Worm (Caenorhabditis elegans) whole organism, L2 larva: ENCODE results near the gene sri-61.

Source experiments
- F13H6.1 ChIP-seq: sonication (generic microtip); optimal IDR thresholded peaks from 2 replicates; lab custom pipeline; 2016; ENCODE audit warnings: missing genetic modification characterization, missing compliant biosample characterization
- R02D3.7 ChIP-seq: fragments of 150-350 bp; optimal IDR thresholded peaks from 2 replicates; lab custom pipeline; 2014; ENCODE audit warnings: missing biosample characterization, missing genetic modification characterization
- Y55F3AM.14 ChIP-seq: fragments of 200-800 bp; sonication (Bioruptor generic); optimal IDR thresholded peaks from 2 replicates; lab custom pipeline; 2018; ENCODE audit warnings: mild to moderate bottlenecking, missing genetic modification characterization, missing compliant biosample characterization
- alr-1 ChIP-seq: fragments of 150-350 bp; optimal IDR thresholded peaks from 2 replicates; lab custom pipeline; 2014; ENCODE audit warnings: missing biosample characterization, missing genetic modification characterization
- aly-2 ChIP-seq: fragments of 150-350 bp; optimal IDR thresholded peaks from 2 replicates; lab custom pipeline; 2014; ENCODE audit warnings: missing biosample characterization, missing genetic modification characterization
- ama-1 ChIP-seq: fragments of 150-350 bp; optimal IDR thresholded peaks from 2 replicates; lab custom pipeline; 2018; ENCODE audit warnings: inconsistent platforms
- blmp-1 ChIP-seq: sonication (generic microtip); optimal IDR thresholded peaks from 2 replicates; lab custom pipeline; 2017; ENCODE audit warnings: missing genetic modification characterization, mild to moderate bottlenecking, missing compliant biosample characterization, antibody characterized with exemption, moderate library complexity; ENCODE audit not compliant: insufficient read depth
- ceh-16 ChIP-seq: fragments of 150-350 bp; optimal IDR thresholded peaks from 2 replicates; lab custom pipeline; 2014; ENCODE audit warnings: missing biosample characterization, missing genetic modification characterization
- crh-2 ChIP-seq: sonication (generic microtip); optimal IDR thresholded peaks from 2 replicates; lab custom pipeline; 2017; ENCODE audit warnings: missing biosample characterization, missing genetic modification characterization
- dmd-4 ChIP-seq: sonication (generic microtip); optimal IDR thresholded peaks from 2 replicates; lab custom pipeline; 2017; ENCODE audit warnings: missing biosample characterization, missing genetic modification characterization
- egl-27 ChIP-seq: sonication (generic microtip); optimal IDR thresholded peaks from 3 replicates; lab custom pipeline; 2017; ENCODE audit warnings: missing biosample characterization, missing genetic modification reagents, missing genetic modification characterization
- elt-3 ChIP-seq: sonication (generic microtip); optimal IDR thresholded peaks from 2 replicates; lab custom pipeline; 2017; ENCODE audit warnings: missing biosample characterization, missing genetic modification characterization
- fos-1 ChIP-seq: fragments of 150-350 bp; optimal IDR thresholded peaks from 2 replicates; lab custom pipeline; 2014; ENCODE audit warnings: missing biosample characterization, missing genetic modification characterization
- lin-11 ChIP-seq: fragments of 150-350 bp; sonication (generic microtip); optimal IDR thresholded peaks from 2 replicates; lab custom pipeline; 2014; ENCODE audit warnings: missing biosample characterization, missing genetic modification characterization, inconsistent platforms, mixed read lengths
- lin-13 ChIP-seq: fragments of 150-350 bp; optimal IDR thresholded peaks from 2 replicates; lab custom pipeline; 2014; ENCODE audit warnings: missing biosample characterization, missing genetic modification reagents, missing genetic modification characterization
- mab-5 ChIP-seq: fragments of 150-350 bp; optimal IDR thresholded peaks from 2 replicates; lab custom pipeline; 2014; ENCODE audit warnings: missing biosample characterization, missing genetic modification characterization
- mbf-1 ChIP-seq: sonication (generic microtip); optimal IDR thresholded peaks from 2 replicates; lab custom pipeline; 2017; ENCODE audit warnings: missing biosample characterization, missing genetic modification characterization
- nhr-10 ChIP-seq: sonication (generic microtip); optimal IDR thresholded peaks from 2 replicates; lab custom pipeline; 2017; ENCODE audit warnings: missing biosample characterization, missing genetic modification characterization
- nhr-129 ChIP-seq: fragments of 150-350 bp; optimal IDR thresholded peaks from 2 replicates; lab custom pipeline; 2014; ENCODE audit warnings: missing biosample characterization, missing genetic modification characterization
- nhr-21 ChIP-seq: fragments of 150-350 bp; optimal IDR thresholded peaks from 2 replicates; lab custom pipeline; 2014; ENCODE audit warnings: missing biosample characterization, missing genetic modification characterization
- nhr-23 ChIP-seq: fragments of 150-350 bp; optimal IDR thresholded peaks from 2 replicates; lab custom pipeline; 2014; ENCODE audit warnings: missing biosample characterization, missing genetic modification reagents, missing genetic modification characterization
- nhr-6 ChIP-seq: fragments of 150-350 bp; optimal IDR thresholded peaks from 2 replicates; lab custom pipeline; 2014; ENCODE audit warnings: missing biosample characterization, missing genetic modification characterization
- peb-1 ChIP-seq: fragments of 150-350 bp; optimal IDR thresholded peaks from 2 replicates; lab custom pipeline; 2014; ENCODE audit warnings: missing biosample characterization, missing genetic modification characterization
- sem-4 ChIP-seq: fragments of 150-350 bp; optimal IDR thresholded peaks from 2 replicates; lab custom pipeline; 2014; ENCODE audit warnings: missing biosample characterization, missing genetic modification reagents, missing genetic modification characterization
- skn-1 ChIP-seq: sonication (generic microtip); optimal IDR thresholded peaks from 2 replicates; lab custom pipeline; 2017; ENCODE audit warnings: missing biosample characterization, missing genetic modification characterization
- sma-3 ChIP-seq: sonication (generic microtip); optimal IDR thresholded peaks from 2 replicates; lab custom pipeline; 2016; ENCODE audit warnings: missing genetic modification reagents, missing genetic modification characterization, missing compliant biosample characterization
- sma-9 ChIP-seq, 2 experiments: fragments of 150-350 bp in 1 of 2; sonication (generic microtip) in 1 of 2; optimal IDR thresholded peaks; 2 replicates each; lab custom pipeline; 2014 to 2016; ENCODE audit warnings: missing genetic modification characterization in 2 of 2, mild to moderate bottlenecking in 1 of 2, missing biosample characterization in 1 of 2, missing compliant biosample characterization in 1 of 2, missing genetic modification reagents in 1 of 2, moderate library complexity in 1 of 2
- snpc-4 ChIP-seq: fragments of 150-350 bp; optimal IDR thresholded peaks from 2 replicates; lab custom pipeline; 2014; ENCODE audit warnings: missing biosample characterization, missing genetic modification characterization
- unc-55 ChIP-seq: fragments of 150-350 bp; sonication (generic microtip); optimal IDR thresholded peaks from 3 replicates; lab custom pipeline; 2014; ENCODE audit warnings: missing biosample characterization, missing genetic modification reagents, missing genetic modification characterization
- unc-62 ChIP-seq: fragments of 150-350 bp; optimal IDR thresholded peaks from 2 replicates; lab custom pipeline; 2014; ENCODE audit warnings: missing biosample characterization, missing genetic modification reagents, missing genetic modification characterization
- zag-1 ChIP-seq: fragments of 150-350 bp; optimal IDR thresholded peaks from 2 replicates; lab custom pipeline; 2014; ENCODE audit warnings: missing biosample characterization, missing genetic modification characterization
- ztf-1 ChIP-seq: fragments of 200-800 bp; sonication (Bioruptor generic); conservative IDR thresholded peaks from 2 replicates; pipeline ENCODE4 v1.3.6; 2022; ENCODE audit warnings: missing genetic modification characterization, missing compliant biosample characterization
- ztf-11 ChIP-seq: sonication (generic microtip); optimal IDR thresholded peaks from 2 replicates; lab custom pipeline; 2017; ENCODE audit warnings: missing biosample characterization, missing genetic modification characterization

sri-61 gene

DNA sequence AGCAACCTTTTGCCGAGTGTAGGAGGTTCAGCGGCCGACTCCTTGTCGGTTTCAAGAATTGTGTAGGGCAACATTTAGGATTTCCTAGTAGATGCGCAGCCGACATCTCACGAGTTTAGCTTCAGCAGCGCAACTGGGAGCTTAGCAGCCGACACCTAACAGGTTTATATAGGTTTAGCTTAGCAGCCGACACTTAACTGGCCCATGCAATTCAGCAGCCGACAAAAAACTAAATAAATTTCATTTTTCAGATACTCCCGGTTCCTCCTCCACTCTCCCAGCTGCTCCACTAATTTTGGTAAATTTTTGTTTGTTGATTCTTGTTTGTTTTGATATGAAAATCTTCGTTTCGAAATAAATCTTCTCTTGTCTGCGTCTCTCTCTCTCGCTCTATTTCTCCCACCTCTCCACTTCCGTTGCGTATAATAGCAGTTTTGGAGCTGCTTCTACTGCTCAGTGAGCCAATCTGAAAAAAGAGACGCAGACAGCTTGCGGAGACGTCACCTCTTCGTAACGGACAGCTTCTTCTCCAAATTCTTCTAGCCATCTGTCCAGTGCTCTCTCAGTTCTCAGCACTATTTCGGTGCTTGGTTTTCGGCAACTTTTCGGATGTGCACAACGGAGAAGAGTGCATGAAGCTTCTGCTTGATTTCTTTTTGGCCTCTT, 48.0 kb upstream of the sri-61 start (continued):
- no peak for TF ChIP-seq ztf-1 (GFP tag; lab: Robert Waterston, UW)

DNA sequence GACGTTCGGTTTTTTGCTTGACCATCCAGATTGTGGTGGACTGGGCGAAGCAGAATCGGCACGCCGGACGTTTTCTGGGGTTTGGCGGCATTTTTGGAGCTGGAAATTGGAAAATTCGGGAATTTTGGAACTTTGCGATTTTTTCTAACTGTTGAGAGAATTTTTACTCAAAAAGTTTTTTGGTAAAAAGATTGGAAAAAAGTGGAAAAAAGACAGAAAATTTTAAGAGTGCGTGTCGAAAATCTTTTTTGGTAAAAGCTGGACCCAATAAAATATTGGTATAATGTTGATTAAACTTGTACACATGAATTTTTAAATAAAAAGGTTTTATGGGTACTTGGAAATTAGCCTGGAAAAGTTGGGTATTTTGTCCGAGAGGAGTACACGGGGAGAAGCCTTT, 42.1 kb upstream of the sri-61 start, which contains the start of gene T05A8.7:
T05A8.7 (minus strand) TSS at position 101 of the 400 bp plus-strand sequence.
- TF ChIP-seq elt-3 (no peak), nhr-129 (tag; lab: Kevin White, UChicago) (no peak), unc-55 (GFP tag; lab: Kevin White, UChicago) (no peak), mab-5 (no peak), nhr-23 (tag; lab: Kevin White, UChicago) (no peak), ceh-16 (tag; lab: Kevin White, UChicago) (no peak), blmp-1 (tag; lab: Kevin White, UChicago) (no peak), Y55F3AM.14 (GFP tag; lab: Kevin White, UChicago) (no peak)

- TF ChIP-seq dmd-4 (tag; lab: Kevin White, UChicago) (no peak), crh-2 (tag; lab: Kevin White, UChicago) (no peak), lin-11 (no peak), lin-13 (GFP tag; lab: Kevin White, UChicago) (no peak), aly-2 (tag; lab: Kevin White, UChicago) (no peak), peb-1 (tag; lab: Kevin White, UChicago) (no peak), ceh-16 (tag; lab: Kevin White, UChicago) (no peak), nhr-6 (no peak), ama-1 (lab: Kevin White, UChicago) (no peak), snpc-4 (tag; lab: Kevin White, UChicago) (no peak), F13H6.1 (tag; lab: Kevin White, UChicago) (no peak), sma-9 (GFP tag; optimal IDR thresholded peaks at IDR 0.05; lab: Kevin White, UChicago) (no peak), sma-9 (tag; optimal IDR thresholded peaks at IDR 0.05; lab: Kevin White, UChicago) (no peak), ztf-11 (tag; lab: Kevin White, UChicago) (no peak), skn-1 (tag; lab: Kevin White, UChicago) (no peak), sem-4 (tag; lab: Kevin White, UChicago) (no peak), nhr-10 (no peak)
- TF ChIP-seq, all 48 proteins: peak for 0
Observed at ce11 chrII:2741405-2741804, 41.3 kb upstream of the sri-61 start.

DNA sequence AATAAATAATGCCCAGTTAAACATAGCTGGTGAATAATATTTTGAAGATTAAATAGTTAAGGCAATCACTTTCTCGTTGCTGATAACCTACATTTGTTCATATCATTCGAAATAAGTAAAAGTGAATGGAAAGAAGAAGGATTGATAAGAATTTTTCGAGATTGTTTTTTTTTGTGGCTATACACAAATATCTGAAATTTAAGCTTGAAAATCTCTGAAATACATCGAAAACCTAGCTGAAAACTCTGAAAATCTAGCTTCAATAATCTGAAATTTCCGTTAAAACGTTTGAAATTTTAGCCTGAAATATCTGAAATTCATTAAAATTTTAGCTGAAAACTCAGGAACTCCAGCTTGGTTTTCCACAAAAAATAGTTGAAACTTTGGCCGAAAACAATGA, 39.5 kb upstream of the sri-61 start, which contains the start of gene T05A8.6:
T05A8.6 (minus strand) TSS at position 101 of the 400 bp plus-strand sequence.
- TF ChIP-seq nhr-129 (tag; lab: Kevin White, UChicago), result no peak
- TF ChIP-seq nhr-6, result no peak
- TF ChIP-seq sma-3 (GFP tag; lab: Kevin White, UChicago), result no peak
- no peak for TF ChIP-seq mbf-1 (tag; lab: Kevin White, UChicago)
- no peak for TF ChIP-seq nhr-10
- TF ChIP-seq ceh-16 (tag; lab: Kevin White, UChicago), result no peak

DNA sequence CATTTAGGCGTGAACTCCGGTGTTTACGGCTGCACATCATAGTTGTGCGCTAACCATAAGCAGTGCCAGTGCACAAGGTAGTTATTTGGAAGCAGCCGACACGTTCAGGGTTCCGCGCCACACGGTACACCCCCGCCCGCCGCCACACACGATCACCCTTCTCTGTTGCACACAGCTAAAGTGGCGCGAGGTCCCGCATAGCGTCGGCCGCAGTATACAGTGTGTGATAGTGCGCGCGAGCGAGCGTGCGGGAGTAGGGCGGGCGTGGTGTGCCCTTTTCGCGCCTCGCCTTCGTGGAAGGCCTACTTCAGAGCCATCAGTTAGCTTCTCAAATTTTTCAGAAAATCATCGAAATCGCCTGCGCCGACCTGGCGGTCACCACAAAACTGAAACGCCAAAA, 36.8 kb upstream of the sri-61 start:
- TF ChIP-seq R02D3.7 (tag; lab: Kevin White, UChicago) (no peak), nhr-21 (no peak), dmd-4 (tag; lab: Kevin White, UChicago) (no peak), fos-1 (tag; lab: Kevin White, UChicago) (no peak), ztf-11 (tag; lab: Kevin White, UChicago) (no peak), zag-1 (tag; lab: Kevin White, UChicago) (no peak), egl-27 (no peak), nhr-23 (tag; lab: Kevin White, UChicago) (no peak), ama-1 (lab: Kevin White, UChicago) (no peak), alr-1 (tag; lab: Kevin White, UChicago) (no peak), sma-3 (GFP tag; lab: Kevin White, UChicago) (no peak), skn-1 (tag; lab: Kevin White, UChicago) (no peak), unc-55 (GFP tag; lab: Kevin White, UChicago) (no peak), unc-62 (GFP tag; lab: Kevin White, UChicago) (no peak)
